Worm (Caenorhabditis elegans): Measurements from ENCODE around the gene F27E5.8.

Gene F27E5.8

DNA sequence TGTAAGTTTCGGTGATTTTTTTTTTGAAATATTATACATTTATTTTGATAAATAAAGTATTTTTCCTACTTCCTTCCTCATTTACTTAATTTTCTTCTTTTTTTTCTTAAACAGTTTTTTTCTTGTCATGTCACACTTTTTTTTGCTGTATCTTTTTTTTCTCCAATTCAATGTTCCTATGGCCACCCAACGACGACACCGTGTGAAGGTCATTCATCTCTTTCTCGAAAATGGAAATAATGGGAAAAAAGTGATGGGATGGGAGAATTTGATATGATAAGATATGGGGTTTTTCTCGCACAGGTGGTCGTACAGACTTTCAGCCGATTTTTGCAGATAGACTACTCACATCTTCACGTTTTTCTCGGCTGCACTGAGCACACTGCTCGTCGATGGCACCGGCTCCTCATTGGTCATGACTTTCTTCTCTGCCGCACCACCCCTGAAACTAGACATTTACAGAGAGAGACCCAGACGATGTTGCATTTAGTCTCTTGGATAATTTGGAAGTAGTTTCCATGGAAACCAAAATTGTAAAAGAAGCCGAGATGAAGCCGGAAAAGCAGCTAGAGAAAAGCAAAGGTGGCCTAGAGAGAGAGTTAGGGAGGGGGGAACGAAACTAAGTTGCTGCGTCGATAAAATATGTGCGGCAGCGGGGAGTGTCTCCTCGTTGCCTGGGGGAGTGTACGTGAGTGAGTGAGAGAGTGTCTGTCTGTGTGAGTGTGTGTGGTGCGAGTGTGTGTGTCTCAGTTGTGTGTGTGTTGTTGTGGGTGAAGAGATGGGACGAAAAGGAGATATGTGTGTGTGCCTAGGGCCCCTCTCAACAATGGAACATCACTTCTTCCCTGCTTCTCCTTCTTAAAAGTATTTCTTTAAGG lies 41.9 kb upstream of the F27E5.8 start, which contains the start of gene daf-19 (continued):
- peak; percentile 94 for TF ChIP-seq nhr-11 (tag; optimal IDR thresholded peaks at IDR 0.05)
- no peak for TF ChIP-seq php-3 (GFP tag; IDR thresholded peaks at IDR 0.05)
- TF ChIP-seq ZK337.2 (GFP tag; IDR thresholded peaks at IDR 0.05) = no peak
- no peak for TF ChIP-seq zfp-2 (tag; optimal IDR thresholded peaks at IDR 0.05)
- TF ChIP-seq ceh-32 (tag; optimal IDR thresholded peaks at IDR 0.05; ENCODE audit: poor library complexity) = no peak
- TF ChIP-seq ceh-44 (GFP tag; IDR thresholded peaks at IDR 0.05) = no peak
- TF ChIP-seq jun-1 (tag; optimal IDR thresholded peaks at IDR 0.05) = no peak
- TF ChIP-seq Y75B8A.6 (GFP tag; IDR thresholded peaks at IDR 0.05) = no peak
- 0 out of 2 replicates have a peak, but pooled peaks have one; percentile 13 for TF ChIP-seq pha-4 (GFP tag; IDR thresholded peaks at IDR 0.05)
- no peak for TF ChIP-seq pha-4 (tag; optimal IDR thresholded peaks at IDR 0.05)
- no peak for TF ChIP-seq R02D3.7 (tag; optimal IDR thresholded peaks at IDR 0.05)
- TF ChIP-seq tag-97 (GFP tag; IDR thresholded peaks at IDR 0.05) = no peak
- TF ChIP-seq tra-1 (GFP tag; IDR thresholded peaks at IDR 0.05) = peak; percentile 78
- peak; percentile 32 for TF ChIP-seq nhr-6 (tag; optimal IDR thresholded peaks at IDR 0.05)
- peak; percentile 50 for TF ChIP-seq F37D6.2 (tag; optimal IDR thresholded peaks at IDR 0.05)
- TF ChIP-seq mep-1 (tag; optimal IDR thresholded peaks at IDR 0.05) = peak; percentile 82
- peak; percentile 81 for TF ChIP-seq rbr-2 (tag; optimal IDR thresholded peaks at IDR 0.05)
- TF ChIP-seq daf-8 (GFP tag; IDR thresholded peaks at IDR 0.05) = no peak
- no peak; the same call in 1 of the 2 replicates for TF ChIP-seq lin-1 (GFP tag; IDR thresholded peaks at IDR 0.05)
- peak; percentile 47 for TF ChIP-seq sdz-12 (GFP tag; optimal IDR thresholded peaks at IDR 0.05)
- no peak for TF ChIP-seq egl-27 (tag; optimal IDR thresholded peaks at IDR 0.05)
- no peak for TF ChIP-seq gei-8 (GFP tag; optimal IDR thresholded peaks at IDR 0.05)
- no peak for TF ChIP-seq ztf-11 (tag; optimal IDR thresholded peaks at IDR 0.05)
- no peak for TF ChIP-seq F49E8.2 (tag; optimal IDR thresholded peaks at IDR 0.05; ENCODE audit: borderline replicate concordance)
- no peak for TF ChIP-seq nhr-48 (tag; optimal IDR thresholded peaks at IDR 0.05)
- TF ChIP-seq aha-1 (tag) = peak; percentile 91
- no peak for TF ChIP-seq skn-1 (tag; optimal IDR thresholded peaks at IDR 0.05)
- TF ChIP-seq madf-9 (GFP tag; conservative IDR thresholded peaks at IDR 0.05) = peak; percentile 22; the same call in 1 of the 2 replicates
- TF ChIP-seq mes-2 (tag; optimal IDR thresholded peaks at IDR 0.05; ENCODE audit: poor library complexity, severe bottlenecking) = peak; percentile 65
- 0 out of 2 replicates have a peak, but pooled peaks have one; percentile 56 for TF ChIP-seq T26A8.4 (GFP tag; IDR thresholded peaks at IDR 0.05)
- peak; percentile 71 for TF ChIP-seq ama-1 (optimal IDR thresholded peaks at IDR 0.05)
- no peak for TF ChIP-seq zip-2 (tag; optimal IDR thresholded peaks at IDR 0.05)
- TF ChIP-seq egl-43 (GFP tag; IDR thresholded peaks at IDR 0.05) = peak; percentile 71
- no peak for TF ChIP-seq ZK546.5 (tag; optimal IDR thresholded peaks at IDR 0.05)
- no peak for TF ChIP-seq ces-1 (GFP tag; optimal IDR thresholded peaks at IDR 0.05)
- no peak for TF ChIP-seq lin-15B (tag; optimal IDR thresholded peaks at IDR 0.05)
- TF ChIP-seq unc-39 (tag; optimal IDR thresholded peaks at IDR 0.05) = no peak
- TF ChIP-seq nhr-41 (GFP tag; IDR thresholded peaks at IDR 0.05) = no peak
- no peak for TF ChIP-seq zag-1 (tag; optimal IDR thresholded peaks at IDR 0.05)
- no peak for TF ChIP-seq F26F4.8 (GFP tag; conservative IDR thresholded peaks at IDR 0.05)
- no peak for TF ChIP-seq snpc-1.2 (GFP tag; IDR thresholded peaks at IDR 0.05)
- peak; percentile 68 for TF ChIP-seq cey-2 (tag; optimal IDR thresholded peaks at IDR 0.05; ENCODE audit: borderline replicate concordance, insufficient read depth)
- TF ChIP-seq vab-7 (GFP tag; IDR thresholded peaks at IDR 0.05) = no peak
- no peak for TF ChIP-seq madf-5 (GFP tag; IDR thresholded peaks at IDR 0.05)
- no peak for TF ChIP-seq spr-3 (GFP tag; optimal IDR thresholded peaks at IDR 0.05)
- TF ChIP-seq ctbp-1 (GFP tag; IDR thresholded peaks at IDR 0.05) = no peak
- no peak for TF ChIP-seq lin-29 (GFP tag; IDR thresholded peaks at IDR 0.05)
- peak; percentile 79 for TF ChIP-seq hmg-1.1 (GFP tag; IDR thresholded peaks at IDR 0.05)
- TF ChIP-seq nhr-42 (GFP tag; IDR thresholded peaks at IDR 0.05) = no peak
- TF ChIP-seq pqm-1 (tag; optimal IDR thresholded peaks at IDR 0.05) = no peak
